Worm (Caenorhabditis elegans) whole organism, young adult: ENCODE results near the gene cpg-24.
"Not testable (repeated sequence)": the region's sequence is repeated elsewhere in the genome, so short reads cannot be mapped to it uniquely, and the experiment has no call there.

Source experiments
- B0261.1 ChIP-seq: sonication (generic microtip); optimal IDR thresholded peaks from 2 replicates; lab custom pipeline; 2016; ENCODE audit warnings: mild to moderate bottlenecking, missing genetic modification characterization, moderate library complexity, missing compliant biosample characterization
- C06A6.2 ChIP-seq: fragments of 200-800 bp; sonication (Bioruptor generic); conservative IDR thresholded peaks from 2 replicates; pipeline ENCODE4 v1.3.6; 2022; ENCODE audit warnings: missing genetic modification characterization, missing compliant biosample characterization
- C17E4.6 ChIP-seq: fragments of 200-800 bp; sonication (Bioruptor generic); IDR thresholded peaks from 2 replicates; pipeline ENCODE4 v1.3.6; 2022; ENCODE audit warnings: missing genetic modification reagents, missing genetic modification characterization, missing compliant biosample characterization
- F52B5.7 ChIP-seq: sonication (generic microtip); optimal IDR thresholded peaks from 2 replicates; lab custom pipeline; 2016; ENCODE audit warnings: mild to moderate bottlenecking, missing genetic modification characterization, missing compliant biosample characterization
- F55B11.4 ChIP-seq: sonication (generic microtip); optimal IDR thresholded peaks from 2 replicates; lab custom pipeline; 2016; ENCODE audit warnings: missing compliant biosample characterization, missing genetic modification characterization, borderline replicate concordance; ENCODE audit not compliant: insufficient read depth
- K11D2.4 ChIP-seq: fragments of 200-800 bp; sonication (Bioruptor generic); IDR thresholded peaks from 2 replicates; pipeline ENCODE4 v1.3.6; 2022; ENCODE audit warnings: missing genetic modification reagents, missing genetic modification characterization, missing compliant biosample characterization
- Y53F4B.3 ChIP-seq: fragments of 200-800 bp; sonication (Bioruptor generic); IDR thresholded peaks from 2 replicates; pipeline ENCODE4 v1.3.6; 2022; ENCODE audit warnings: missing genetic modification reagents, missing genetic modification characterization, missing compliant biosample characterization
- Y56A3A.18 ChIP-seq: fragments of 200-800 bp; sonication (Bioruptor generic); IDR thresholded peaks from 2 replicates; pipeline ENCODE4 v1.3.6; 2022; ENCODE audit warnings: missing genetic modification reagents, missing genetic modification characterization, missing compliant biosample characterization
- akir-1 ChIP-seq: fragments of 200-800 bp; sonication (Bioruptor generic); optimal IDR thresholded peaks from 2 replicates; lab custom pipeline; 2018; ENCODE audit warnings: mild to moderate bottlenecking, missing genetic modification characterization, moderate library complexity, missing compliant biosample characterization
- ama-1 ChIP-seq, 3 experiments: fragments of 150-350 bp in 1 of 3; sonication (generic microtip) in 2 of 3; optimal IDR thresholded peaks; 2 replicates each; lab custom pipeline; 2014 to 2018; ENCODE audit warnings: missing biosample characterization in 2 of 3, missing genetic modification characterization in 2 of 3, missing genetic modification reagents in 2 of 3
- aptf-3 ChIP-seq: fragments of 200-800 bp; sonication (Bioruptor generic); IDR thresholded peaks from 2 replicates; pipeline ENCODE4 v1.3.6; 2022; ENCODE audit warnings: missing genetic modification characterization, missing compliant biosample characterization
- attf-5 ChIP-seq: fragments of 200-800 bp; sonication (Bioruptor generic); optimal IDR thresholded peaks from 2 replicates; lab custom pipeline; 2018; ENCODE audit warnings: mild to moderate bottlenecking, missing genetic modification characterization, missing compliant biosample characterization
- cebp-2 ChIP-seq: fragments of 200-800 bp; sonication (Bioruptor generic); IDR thresholded peaks from 2 replicates; pipeline ENCODE4 v1.3.6; 2022; ENCODE audit warnings: missing genetic modification characterization, missing compliant biosample characterization
- ceh-27 ChIP-seq: fragments of 200-800 bp; sonication (Bioruptor generic); optimal IDR thresholded peaks from 2 replicates; lab custom pipeline; 2018; ENCODE audit warnings: mild to moderate bottlenecking, missing genetic modification characterization, moderate library complexity, missing compliant biosample characterization
- ceh-40 ChIP-seq: fragments of 200-800 bp; sonication (Bioruptor generic); IDR thresholded peaks from 2 replicates; pipeline ENCODE4 v1.3.6; 2022; ENCODE audit warnings: missing genetic modification characterization, missing compliant biosample characterization
- ceh-91 ChIP-seq: fragments of 200-800 bp; sonication (Bioruptor generic); IDR thresholded peaks from 2 replicates; pipeline ENCODE4 v1.3.6; 2022; ENCODE audit warnings: missing genetic modification reagents, missing genetic modification characterization, missing compliant biosample characterization
- die-1 ChIP-seq: sonication (generic microtip); optimal IDR thresholded peaks from 2 replicates; lab custom pipeline; 2016; ENCODE audit warnings: missing genotype, mild to moderate bottlenecking, missing genetic modification characterization, missing compliant biosample characterization
- dox-1 ChIP-seq: fragments of 200-800 bp; sonication (Bioruptor generic); IDR thresholded peaks from 2 replicates; pipeline ENCODE4 v1.3.6; 2022; ENCODE audit warnings: missing genetic modification reagents, missing genetic modification characterization, missing compliant biosample characterization
- egl-18 ChIP-seq: fragments of 200-800 bp; sonication (Bioruptor generic); IDR thresholded peaks from 2 replicates; pipeline ENCODE4 v1.3.6; 2022; ENCODE audit warnings: missing genetic modification reagents, missing genetic modification characterization, missing compliant biosample characterization
- ekl-4 ChIP-seq: fragments of 200-800 bp; sonication (Bioruptor generic); IDR thresholded peaks from 2 replicates; pipeline ENCODE4 v1.3.6; 2022; ENCODE audit warnings: missing genetic modification reagents, missing genetic modification characterization, missing compliant biosample characterization
- ets-4 ChIP-seq: fragments of 200-800 bp; sonication (Bioruptor generic); optimal IDR thresholded peaks from 2 replicates; lab custom pipeline; 2018; ENCODE audit warnings: mild to moderate bottlenecking, missing genetic modification characterization, missing compliant biosample characterization
- fkh-3 ChIP-seq: sonication (generic microtip); optimal IDR thresholded peaks from 2 replicates; lab custom pipeline; 2016; ENCODE audit warnings: mild to moderate bottlenecking, missing genetic modification characterization, missing compliant biosample characterization
- hmg-1.2 ChIP-seq: fragments of 200-800 bp; sonication (Bioruptor generic); IDR thresholded peaks from 2 replicates; pipeline ENCODE4 v1.3.6; 2022; ENCODE audit warnings: missing genetic modification reagents, missing genetic modification characterization, missing compliant biosample characterization
- lin-35 ChIP-seq, 3 experiments: fragments of 150-350 bp in 2 of 3; sonication (generic microtip) in 1 of 3; optimal IDR thresholded peaks; 2 replicates each; lab custom pipeline; 2014 to 2018; ENCODE audit warnings: missing biosample characterization in 3 of 3, missing genetic modification characterization in 3 of 3, missing genetic modification reagents in 3 of 3
- lin-40 ChIP-seq: sonication (generic microtip); optimal IDR thresholded peaks from 2 replicates; lab custom pipeline; 2016; ENCODE audit warnings: missing genetic modification characterization, mild to moderate bottlenecking, missing compliant biosample characterization, missing genotype, missing genetic modification reagents
- madf-3 ChIP-seq: fragments of 200-800 bp; sonication (Bioruptor generic); IDR thresholded peaks from 2 replicates; pipeline ENCODE4 v1.3.6; 2022; ENCODE audit warnings: missing genetic modification reagents, missing genetic modification characterization, missing compliant biosample characterization
- madf-8 ChIP-seq: fragments of 200-800 bp; sonication (Bioruptor generic); conservative IDR thresholded peaks from 2 replicates; pipeline ENCODE4 v1.3.6; 2022; ENCODE audit warnings: missing genetic modification reagents, missing genetic modification characterization, missing compliant biosample characterization
- nhr-179 ChIP-seq: sonication (generic microtip); optimal IDR thresholded peaks from 2 replicates; lab custom pipeline; 2016; ENCODE audit warnings: mild to moderate bottlenecking, missing genetic modification characterization, missing compliant biosample characterization
- nhr-80 ChIP-seq: sonication (generic microtip); optimal IDR thresholded peaks from 2 replicates; lab custom pipeline; 2016; ENCODE audit warnings: missing genetic modification characterization, missing compliant biosample characterization
- pbrm-1 ChIP-seq: fragments of 200-800 bp; sonication (Bioruptor generic); IDR thresholded peaks from 2 replicates; pipeline ENCODE4 v1.3.6; 2022; ENCODE audit warnings: missing genetic modification reagents, missing genetic modification characterization, missing compliant biosample characterization
- snpc-1.3 ChIP-seq: sonication (generic microtip); optimal IDR thresholded peaks from 2 replicates; lab custom pipeline; 2017; ENCODE audit warnings: missing genetic modification characterization, mild to moderate bottlenecking, missing compliant biosample characterization, antibody characterized with exemption, moderate library complexity, missing genotype, missing genetic modification reagents; ENCODE audit not compliant: insufficient read depth
- xnd-1 ChIP-seq: sonication (generic microtip); optimal IDR thresholded peaks from 2 replicates; lab custom pipeline; 2016; ENCODE audit warnings: missing genotype, missing genetic modification reagents, missing genetic modification characterization, missing compliant biosample characterization

cpg-24 gene

ce11 chrIV:1609973-1610372, 21.8 kb upstream of the cpg-24 start, which contains the start of gene dsl-3:
Gene dsl-3, plus strand, starts transcription at chrIV:1610273.
- not testable (repeated sequence) for TF ChIP-seq ceh-40 (GFP tag; lab: Robert Waterston, UW); Y53F4B.3 (GFP tag; lab: Robert Waterston, UW); pbrm-1

- no peak for TF ChIP-seq dox-1
- TF ChIP-seq hmg-1.2 (GFP tag; lab: Robert Waterston, UW): peak; percentile 31; the same call in 1 of the 2 replicates
- no peak for TF ChIP-seq aptf-3 (GFP tag; lab: Robert Waterston, UW)
Measured at ce11 chrIV:1613592-1613991, 18.2 kb upstream of the cpg-24 start, which contains the start of gene nhr-122. Gene nhr-122, plus strand, starts transcription at chrIV:1613892.

ce11 chrIV:1619519-1620311, 12.0 kb upstream of the cpg-24 start, which contains the start of gene nhr-92:
Gene nhr-92, plus strand, starts transcription at chrIV:1620094.
- no peak for TF ChIP-seq egl-18
- TF ChIP-seq nhr-80 (tag; lab: Kevin White, UChicago): peak; percentile 13
- TF ChIP-seq fkh-3 (tag; lab: Kevin White, UChicago): no peak
- TF ChIP-seq hmg-1.2 (GFP tag; lab: Robert Waterston, UW): peak; percentile 11; the same call in 1 of the 2 replicates
- TF ChIP-seq attf-5 (GFP tag; lab: Kevin White, UChicago): peak; percentile 7

ce11 chrIV:1623712-1624111, 8.0 kb upstream of the cpg-24 start, which contains the start of gene nhr-87:
Gene nhr-87, plus strand, starts transcription at chrIV:1624029.
- TF ChIP-seq C06A6.2 (GFP tag; lab: Robert Waterston, UW): no peak
- peak; percentile 30; the same call in 1 of the 2 replicates for TF ChIP-seq hmg-1.2 (GFP tag; lab: Robert Waterston, UW)
- TF ChIP-seq ama-1 (optimal IDR thresholded peaks at IDR 0.05; lab: Kevin White, UChicago): no peak
- no peak for TF ChIP-seq ama-1 (GFP tag; optimal IDR thresholded peaks at IDR 0.05; lab: Kevin White, UChicago)
- TF ChIP-seq madf-8 (GFP tag; lab: Robert Waterston, UW): no peak
- no peak for TF ChIP-seq F52B5.7
- peak; percentile 30 for TF ChIP-seq ceh-27 (GFP tag; lab: Kevin White, UChicago)
- no peak for TF ChIP-seq snpc-1.3 (tag; lab: Kevin White, UChicago)
- no peak for TF ChIP-seq B0261.1 (tag; lab: Kevin White, UChicago)
- TF ChIP-seq lin-40 (tag; lab: Kevin White, UChicago): peak; percentile 20
- no peak for TF ChIP-seq ekl-4 (GFP tag; lab: Robert Waterston, UW)
- TF ChIP-seq, all 124 proteins: peak for 3

- TF ChIP-seq nhr-179 (tag; lab: Kevin White, UChicago) (no peak), lin-40 (tag; lab: Kevin White, UChicago) (no peak), F55B11.4 (tag; lab: Kevin White, UChicago) (no peak), Y56A3A.18 (GFP tag; lab: Robert Waterston, UW) (no peak), C17E4.6 (no peak), ets-4 (no peak), K11D2.4 (GFP tag; lab: Robert Waterston, UW) (no peak), madf-3 (no peak), ceh-91 (GFP tag; lab: Robert Waterston, UW) (no peak), xnd-1 (tag; lab: Kevin White, UChicago) (no peak), lin-35 (GFP tag; optimal IDR thresholded peaks at IDR 0.05; lab: Kevin White, UChicago) (no peak), die-1 (tag; lab: Kevin White, UChicago) (no peak), cebp-2 (GFP tag; lab: Robert Waterston, UW) (no peak), akir-1 (GFP tag; lab: Kevin White, UChicago) (no peak), C06A6.2 (GFP tag; lab: Robert Waterston, UW) (no peak)
Measured at ce11 chrIV:1624447-1624846, 7.3 kb upstream of the cpg-24 start.
